Fruit fly (Drosophila melanogaster): ENCODE measurements around the gene CG13005.

Gene CG13005

DNA sequence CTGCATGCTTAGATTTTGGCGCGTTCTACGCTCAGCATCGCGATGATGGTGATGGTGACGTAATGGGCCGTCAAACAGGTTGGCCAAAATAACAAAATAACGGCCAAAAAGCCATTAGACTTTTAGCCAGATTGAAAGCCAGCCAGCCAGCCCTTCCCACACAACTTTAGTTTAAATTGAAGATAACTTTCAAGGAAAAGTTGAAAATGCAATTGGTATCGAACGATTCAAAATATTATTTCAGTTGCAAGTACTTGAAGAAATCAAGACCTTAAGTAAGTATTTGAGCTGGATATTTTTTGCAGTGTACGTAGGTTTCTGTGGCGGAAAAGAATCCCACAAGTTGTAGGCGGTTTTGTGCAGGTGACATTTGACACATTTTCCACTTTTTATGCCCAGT lies 22.4 kb upstream of the CG13005 start (continued):
- TF ChIP-seq slou (GFP tag; optimal IDR thresholded peaks at IDR 0.05) (no peak), CG9437 (GFP tag; optimal IDR thresholded peaks at IDR 0.05) (no peak), CG6272 (GFP tag; IDR thresholded peaks at IDR 0.05) (no peak), CG10979 (tag; optimal IDR thresholded peaks at IDR 0.05) (no peak), Nf-YA (GFP tag; IDR thresholded peaks at IDR 0.05) (no peak), Hmr (GFP tag; optimal IDR thresholded peaks at IDR 0.05) (peak; percentile 15), CG14441 (GFP tag; IDR thresholded peaks at IDR 0.05) (0 out of 2 replicates have a peak, but pooled peaks have one; percentile 8), Nf-YB (GFP tag; optimal IDR thresholded peaks at IDR 0.05) (no peak), CG7357 (GFP tag; IDR thresholded peaks at IDR 0.05) (no peak), CG34422 (GFP tag; IDR thresholded peaks at IDR 0.05) (peak; percentile 40; the same call in 1 of the 3 replicates), CG32767 (GFP tag; IDR thresholded peaks at IDR 0.05) (no peak), CG43689 (GFP tag; IDR thresholded peaks at IDR 0.05) (no peak), knrl (GFP tag; IDR thresholded peaks at IDR 0.05; ENCODE audit: partially characterized antibody) (no peak), chn (GFP tag; optimal IDR thresholded peaks at IDR 0.05) (peak; percentile 35), Neu2 (GFP tag; optimal IDR thresholded peaks at IDR 0.05; ENCODE audit: borderline replicate concordance) (no peak), CG6791 (GFP tag; IDR thresholded peaks at IDR 0.05; ENCODE audit: partially characterized antibody) (no peak), CG2202 (tag; optimal IDR thresholded peaks at IDR 0.05) (no peak), btn (GFP tag; optimal IDR thresholded peaks at IDR 0.05) (no peak), CG6765 (GFP tag; optimal IDR thresholded peaks at IDR 0.05) (no peak), CG8944 (GFP tag; optimal IDR thresholded peaks at IDR 0.05) (no peak), vnd (GFP tag; IDR thresholded peaks at IDR 0.05; ENCODE audit: partially characterized antibody) (no peak), CG31441 (GFP tag; IDR thresholded peaks at IDR 0.05) (no peak), CHES-1-like (GFP tag; optimal IDR thresholded peaks at IDR 0.05) (peak; percentile 45), CG5180 (GFP tag; optimal IDR thresholded peaks at IDR 0.05) (no peak), CG8765 (GFP tag; IDR thresholded peaks at IDR 0.05) (no peak), sug (tag; optimal IDR thresholded peaks at IDR 0.05) (no peak), CG12299 (tag; optimal IDR thresholded peaks at IDR 0.05) (no peak), CG4730 (GFP tag; IDR thresholded peaks at IDR 0.05) (no peak), gro (GFP tag; optimal IDR thresholded peaks at IDR 0.05) (peak; percentile 65), chif (GFP tag; optimal IDR thresholded peaks at IDR 0.05) (peak in 1 of 2 experiments; percentile 22), CG7928 (GFP tag; optimal IDR thresholded peaks at IDR 0.05) (no peak), croc (GFP tag; conservative IDR thresholded peaks at IDR 0.05) (no peak), CG6254 (GFP tag; optimal IDR thresholded peaks at IDR 0.05) (no peak), CG6175 (GFP tag; IDR thresholded peaks at IDR 0.05) (no peak), Rfx (GFP tag; IDR thresholded peaks at IDR 0.05) (peak; percentile 67), ham (GFP tag; IDR thresholded peaks at IDR 0.05) (no peak), CG12391 (tag; optimal IDR thresholded peaks at IDR 0.05) (no peak), Optix (GFP tag; IDR thresholded peaks at IDR 0.05) (no peak), br (optimal IDR thresholded peaks at IDR 0.05) (no peak), CG33557 (GFP tag; optimal IDR thresholded peaks at IDR 0.05) (no peak), z (GFP tag; IDR thresholded peaks at IDR 0.05) (no peak), pzg (GFP tag; optimal IDR thresholded peaks at IDR 0.05) (no peak), CG3995 (GFP tag; optimal IDR thresholded peaks at IDR 0.05) (no peak), CG7786 (GFP tag; optimal IDR thresholded peaks at IDR 0.05) (no peak), CG11456 (GFP tag; IDR thresholded peaks at IDR 0.05) (peak; percentile 55; the same call in 1 of the 3 replicates), tio (GFP tag; optimal IDR thresholded peaks at IDR 0.05) (no peak), fd3F (GFP tag; optimal IDR thresholded peaks at IDR 0.05) (peak; percentile 16), mld (GFP tag; IDR thresholded peaks at IDR 0.05; ENCODE audit: partially characterized antibody) (no peak), her (GFP tag; optimal IDR thresholded peaks at IDR 0.05) (peak; percentile 13), CG16815 (GFP tag; optimal IDR thresholded peaks at IDR 0.05) (no peak), CG4854 (GFP tag; optimal IDR thresholded peaks at IDR 0.05) (no peak), Adf1 (GFP tag; IDR thresholded peaks at IDR 0.05) (no peak)

Measured in whole organism, embryonic.